Worm (Caenorhabditis elegans) whole organism, L3 larva: Measurements from ENCODE around the gene R53.5.
A peak's percentile ranks its signal among the peaks of the same experiment; 100 is the strongest.

Source experiments
- R02D3.7 ChIP-seq: fragments of 150-350 bp; optimal IDR thresholded peaks from 2 replicates; lab custom pipeline; 2014; ENCODE audit warnings: missing biosample characterization, missing genetic modification characterization
- ZK546.5 ChIP-seq: sonication (generic microtip); optimal IDR thresholded peaks from 2 replicates; lab custom pipeline; 2017; ENCODE audit warnings: missing biosample characterization, missing genetic modification characterization
- ama-1 ChIP-seq: fragments of 150-350 bp; optimal IDR thresholded peaks from 2 replicates; lab custom pipeline; 2018
- ceh-28 ChIP-seq: fragments of 150-350 bp; optimal IDR thresholded peaks from 2 replicates; lab custom pipeline; 2014; ENCODE audit warnings: missing biosample characterization, missing genetic modification reagents, missing genetic modification characterization
- ceh-82 ChIP-seq: fragments of 150-350 bp; optimal IDR thresholded peaks from 2 replicates; lab custom pipeline; 2014; ENCODE audit warnings: missing biosample characterization, missing genetic modification characterization
- ceh-9 ChIP-seq: sonication (generic microtip); optimal IDR thresholded peaks from 2 replicates; lab custom pipeline; 2018; ENCODE audit warnings: missing biosample characterization, missing genetic modification characterization
- elt-1 ChIP-seq: fragments of 150-350 bp; optimal IDR thresholded peaks from 2 replicates; lab custom pipeline; 2014; ENCODE audit warnings: missing biosample characterization, missing genetic modification characterization
- elt-2 ChIP-seq: sonication (generic microtip); optimal IDR thresholded peaks from 2 replicates; lab custom pipeline; 2016; ENCODE audit warnings: missing genetic modification reagents, mild to moderate bottlenecking, missing genetic modification characterization, missing compliant biosample characterization
- elt-3 ChIP-seq, 3 experiments: fragments of 150-350 bp in 1 of 3; sonication (generic microtip) in 2 of 3; optimal IDR thresholded peaks; 2 replicates in 2 of 3; 4 replicates in 1 of 3; lab custom pipeline; 2014 to 2017; ENCODE audit warnings: missing biosample characterization in 3 of 3, missing genetic modification characterization in 3 of 3
- eor-1 ChIP-seq, 2 experiments: fragments of 150-350 bp; optimal IDR thresholded peaks; 2 replicates each; lab custom pipeline; 2014 to 2018; ENCODE audit warnings: missing biosample characterization in 2 of 2, missing genetic modification characterization in 2 of 2
- fkh-10 ChIP-seq: sonication (generic microtip); optimal IDR thresholded peaks from 2 replicates; lab custom pipeline; 2017; ENCODE audit warnings: missing biosample characterization, missing genetic modification reagents, missing genetic modification characterization
- fos-1 ChIP-seq: fragments of 150-350 bp; optimal IDR thresholded peaks from 2 replicates; lab custom pipeline; 2014; ENCODE audit warnings: missing biosample characterization, missing genetic modification characterization
- hmg-11 ChIP-seq: sonication (generic microtip); optimal IDR thresholded peaks from 2 replicates; lab custom pipeline; 2016; ENCODE audit warnings: missing genetic modification characterization, missing compliant biosample characterization
- jun-1 ChIP-seq: fragments of 150-350 bp; optimal IDR thresholded peaks from 2 replicates; lab custom pipeline; 2014; ENCODE audit warnings: missing biosample characterization, missing genetic modification reagents, missing genetic modification characterization
- lin-15B ChIP-seq: fragments of 150-350 bp; optimal IDR thresholded peaks from 2 replicates; lab custom pipeline; 2014; ENCODE audit warnings: missing biosample characterization, missing genetic modification characterization
- lsy-12 ChIP-seq: sonication (generic microtip); optimal IDR thresholded peaks from 2 replicates; lab custom pipeline; 2016; ENCODE audit warnings: mild to moderate bottlenecking, missing genetic modification characterization, missing compliant biosample characterization
- mml-1 ChIP-seq: fragments of 150-350 bp; sonication (generic microtip); optimal IDR thresholded peaks from 3 replicates; lab custom pipeline; 2014; ENCODE audit warnings: missing biosample characterization, missing genetic modification characterization
- nhr-11 ChIP-seq: fragments of 150-350 bp; optimal IDR thresholded peaks from 2 replicates; lab custom pipeline; 2014; ENCODE audit warnings: missing biosample characterization, missing genetic modification characterization
- nhr-23 ChIP-seq: fragments of 150-350 bp; optimal IDR thresholded peaks from 2 replicates; lab custom pipeline; 2014; ENCODE audit warnings: missing biosample characterization, missing genetic modification reagents, missing genetic modification characterization
- nhr-25 ChIP-seq: sonication (generic microtip); optimal IDR thresholded peaks from 2 replicates; lab custom pipeline; 2017; ENCODE audit warnings: missing biosample characterization, missing genetic modification characterization
- nhr-28 ChIP-seq: fragments of 150-350 bp; optimal IDR thresholded peaks from 2 replicates; lab custom pipeline; 2014; ENCODE audit warnings: missing biosample characterization, missing genetic modification characterization
- nhr-67 ChIP-seq: fragments of 150-350 bp; optimal IDR thresholded peaks from 2 replicates; lab custom pipeline; 2014; ENCODE audit warnings: missing biosample characterization, missing genetic modification characterization
- pha-4 ChIP-seq: fragments of 150-350 bp; optimal IDR thresholded peaks from 2 replicates; lab custom pipeline; 2014; ENCODE audit warnings: missing biosample characterization, missing genetic modification reagents, missing genetic modification characterization
- skn-1 ChIP-seq: fragments of 150-350 bp; optimal IDR thresholded peaks from 2 replicates; lab custom pipeline; 2014; ENCODE audit warnings: missing biosample characterization, missing genetic modification characterization
- snpc-4 ChIP-seq: fragments of 150-350 bp; optimal IDR thresholded peaks from 2 replicates; lab custom pipeline; 2014; ENCODE audit warnings: missing biosample characterization, missing genetic modification characterization
- tbx-2 ChIP-seq: sonication (generic microtip); optimal IDR thresholded peaks from 2 replicates; lab custom pipeline; 2016; ENCODE audit warnings: mild to moderate bottlenecking, missing genetic modification characterization, missing compliant biosample characterization
- unc-39 ChIP-seq: sonication (generic microtip); optimal IDR thresholded peaks from 4 replicates; lab custom pipeline; 2017; ENCODE audit warnings: missing biosample characterization, missing genetic modification characterization
- zag-1 ChIP-seq: fragments of 150-350 bp; optimal IDR thresholded peaks from 2 replicates; lab custom pipeline; 2014; ENCODE audit warnings: missing biosample characterization, missing genetic modification characterization
- ztf-4 ChIP-seq: fragments of 150-350 bp; optimal IDR thresholded peaks from 2 replicates; lab custom pipeline; 2014; ENCODE audit warnings: missing biosample characterization, missing genetic modification characterization

The R53.5 gene

DNA sequence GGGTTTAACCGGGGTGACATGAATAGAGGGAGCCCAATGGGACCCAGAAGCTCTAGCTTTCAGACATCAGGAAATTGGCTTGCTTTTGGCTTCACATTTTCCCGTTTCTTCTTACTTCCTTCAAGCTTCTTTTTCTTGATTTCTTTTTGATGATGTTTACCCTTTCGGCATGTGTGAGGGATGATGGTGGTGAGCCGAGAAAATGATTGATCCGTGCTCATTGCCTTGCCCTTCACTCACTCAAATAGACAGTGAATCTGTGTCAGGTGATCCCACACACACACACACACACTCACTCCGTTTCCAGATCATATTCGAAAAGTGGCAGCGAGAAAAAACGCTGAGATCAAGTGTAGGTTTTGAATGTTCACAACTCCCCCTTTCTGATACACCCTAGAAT is 24.4 kb upstream of the R53.5 start:
- TF ChIP-seq mml-1 (tag; lab: Kevin White, UChicago) (no peak), R02D3.7 (tag; lab: Kevin White, UChicago) (no peak), lsy-12 (tag; lab: Kevin White, UChicago) (no peak), nhr-67 (tag; lab: Kevin White, UChicago) (no peak), hmg-11 (tag; lab: Kevin White, UChicago) (no peak), unc-39 (no peak)

DNA sequence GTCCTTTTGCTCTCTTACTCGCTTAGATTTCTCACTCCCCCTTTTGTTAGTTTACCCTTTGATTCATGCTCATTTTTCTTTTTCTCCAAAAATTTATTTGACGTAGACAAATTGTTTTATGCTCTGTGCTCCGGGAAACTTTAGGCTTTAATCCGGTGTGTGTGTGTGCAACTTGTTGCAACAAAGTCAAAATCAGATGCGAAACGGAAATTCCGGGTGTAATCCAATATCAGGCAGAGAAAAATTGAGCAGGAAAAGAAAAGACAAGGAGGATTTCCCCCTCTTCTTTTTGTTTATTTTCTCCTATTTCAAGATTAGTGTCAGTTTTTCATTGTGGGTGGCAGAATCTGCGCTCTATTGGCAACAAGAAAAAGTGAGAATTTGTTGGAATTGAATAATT is 22.2 kb upstream of the R53.5 start:
- TF ChIP-seq ceh-28 (no peak), fkh-10 (GFP tag; lab: Kevin White, UChicago) (peak; percentile 12)
- TF ChIP-seq, all 47 proteins: peak for 1

DNA sequence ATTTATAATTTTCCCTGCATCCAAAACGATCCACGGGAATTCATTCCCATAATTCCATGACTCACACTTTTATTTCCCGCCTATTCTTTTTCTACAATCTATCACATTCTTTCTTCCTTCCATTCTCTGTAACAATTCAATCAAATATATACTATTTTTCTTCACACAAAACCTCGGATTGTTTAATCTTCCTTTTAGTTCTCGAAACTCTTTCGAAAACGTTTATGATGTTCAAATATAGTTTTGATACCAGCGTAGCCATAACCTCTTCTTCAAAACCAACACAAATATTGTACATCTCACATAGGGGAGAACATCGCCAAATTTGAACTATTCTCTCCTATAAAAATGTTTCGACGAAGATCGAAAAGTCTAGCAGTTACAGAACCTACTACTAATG is 20.5 kb upstream of the R53.5 start, which contains the start of gene lec-3:
TSS of gene lec-3 (plus strand) at position 301 of the 400 bp plus-strand sequence.
- TF ChIP-seq nhr-25 (no peak), nhr-67 (tag; lab: Kevin White, UChicago) (no peak), nhr-23 (no peak), lin-15B (tag; lab: Kevin White, UChicago) (no peak)
- TF ChIP-seq, all 47 proteins: peak for 0

DNA sequence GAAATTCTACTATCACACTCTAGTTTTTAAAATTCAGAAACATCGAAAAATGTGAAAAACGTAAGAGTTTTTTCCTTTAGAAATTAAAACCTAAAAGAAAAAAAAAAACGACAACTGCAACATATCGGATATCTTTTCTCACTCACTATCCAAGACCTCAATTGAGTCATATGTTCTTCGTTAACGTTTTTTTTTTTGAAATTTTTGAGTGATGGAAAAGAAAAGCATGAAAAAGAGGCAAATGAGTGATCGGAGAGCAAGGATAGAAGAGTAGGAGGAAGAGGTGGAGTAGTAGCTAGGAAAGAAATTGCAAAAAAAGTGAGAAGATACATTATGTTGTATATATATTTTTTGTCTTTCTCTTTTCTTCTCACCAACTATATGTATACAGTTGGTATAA is 19.2 kb upstream of the R53.5 start:
- TF ChIP-seq fos-1 (tag; lab: Kevin White, UChicago), result no peak
- no peak for TF ChIP-seq unc-39
- TF ChIP-seq elt-2 (tag; lab: Kevin White, UChicago), result no peak
- TF ChIP-seq lin-15B (tag; lab: Kevin White, UChicago), result no peak
- no peak for TF ChIP-seq elt-1 (tag; lab: Kevin White, UChicago)
- TF ChIP-seq eor-1 (tag; optimal IDR thresholded peaks at IDR 0.05; lab: Kevin White, UChicago), result no peak
- TF ChIP-seq R02D3.7 (tag; lab: Kevin White, UChicago), result no peak
- no peak for TF ChIP-seq ama-1 (lab: Kevin White, UChicago)
- no peak for TF ChIP-seq hmg-11 (tag; lab: Kevin White, UChicago)
- TF ChIP-seq elt-3 (tag; optimal IDR thresholded peaks at IDR 0.05; lab: Kevin White, UChicago), result no peak
- no peak for TF ChIP-seq snpc-4 (tag; lab: Kevin White, UChicago)
- TF ChIP-seq ZK546.5 (tag; lab: Kevin White, UChicago), result no peak
- no peak for TF ChIP-seq ztf-4 (tag; lab: Kevin White, UChicago)
- TF ChIP-seq lsy-12 (tag; lab: Kevin White, UChicago), result no peak
- TF ChIP-seq zag-1, result no peak
- no peak for TF ChIP-seq ceh-28
- no peak for TF ChIP-seq skn-1 (tag; lab: Kevin White, UChicago)
- no peak for TF ChIP-seq pha-4 (tag; lab: Kevin White, UChicago)

DNA sequence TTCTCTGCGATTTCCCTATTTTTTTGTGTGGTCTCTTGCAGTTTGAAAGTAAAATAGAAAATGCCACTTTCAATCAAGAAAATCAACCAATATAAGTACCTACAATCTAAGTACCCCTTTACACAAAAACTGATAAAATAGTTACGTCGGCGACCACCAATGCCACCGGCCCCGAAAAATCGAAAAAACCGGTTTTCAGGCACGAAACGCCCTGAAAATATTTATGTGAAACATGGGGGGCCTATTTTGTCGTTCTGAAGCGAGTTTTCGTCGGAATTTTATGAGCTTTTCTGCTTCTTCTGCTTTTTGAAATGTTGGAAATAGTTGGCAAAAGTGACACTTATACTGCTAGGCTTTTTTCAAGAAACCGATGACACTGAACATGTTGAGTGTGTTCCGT is 18.3 kb upstream of the R53.5 start:
- TF ChIP-seq pha-4 (tag; lab: Kevin White, UChicago) (no peak), fos-1 (tag; lab: Kevin White, UChicago) (no peak), jun-1 (no peak), elt-1 (tag; lab: Kevin White, UChicago) (no peak), tbx-2 (no peak), elt-3 (tag; optimal IDR thresholded peaks at IDR 0.05; lab: Kevin White, UChicago) (no peak), ZK546.5 (tag; lab: Kevin White, UChicago) (no peak)

DNA sequence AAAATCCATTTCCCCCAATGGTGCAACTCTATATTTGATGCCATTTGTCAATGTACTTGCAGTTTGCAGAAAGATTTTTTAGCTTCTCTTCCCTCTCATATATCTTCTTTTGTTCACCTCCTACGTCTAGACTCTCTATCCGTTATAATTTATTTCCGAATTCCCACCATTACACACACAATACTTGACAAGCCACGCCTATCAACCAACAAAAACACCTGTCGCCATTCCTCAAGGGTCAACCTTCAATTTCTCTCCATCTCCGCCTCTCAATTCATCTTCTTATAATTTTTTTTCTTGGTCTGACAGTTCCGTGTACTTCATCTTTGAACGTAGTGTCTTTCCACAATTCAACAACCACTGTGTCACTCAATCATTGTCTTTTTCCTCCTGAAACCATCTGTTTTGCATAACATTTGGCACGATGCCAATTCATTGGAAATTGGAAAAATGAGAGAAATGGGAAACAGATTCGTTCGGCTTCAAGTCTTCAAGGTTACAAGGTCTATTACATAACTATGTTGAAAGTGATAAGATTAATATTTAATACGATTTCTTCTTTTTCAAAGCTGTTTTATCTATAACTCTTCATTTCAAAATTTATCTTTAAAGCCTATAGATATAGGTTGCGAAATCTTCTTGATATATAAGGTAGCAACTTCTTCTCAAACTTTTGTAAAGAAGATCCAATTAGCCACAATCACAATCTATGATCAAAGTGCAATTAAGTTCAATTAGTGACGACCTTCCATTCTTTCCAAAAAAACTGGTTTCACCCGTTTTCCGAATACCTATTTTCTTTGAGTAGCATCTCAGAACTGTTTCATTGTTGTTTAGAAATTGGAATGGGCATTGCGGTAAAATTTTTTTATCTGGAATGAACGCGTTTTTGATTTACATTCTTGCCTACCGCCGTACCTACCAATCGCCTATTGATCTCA is 16.6 kb upstream of the R53.5 start:
- TF ChIP-seq ceh-9 (tag; lab: Kevin White, UChicago) (no peak), nhr-28 (tag; lab: Kevin White, UChicago) (no peak), ceh-82 (tag; lab: Kevin White, UChicago) (no peak), elt-3 (tag; optimal IDR thresholded peaks at IDR 0.05; lab: Kevin White, UChicago) (no peak), nhr-11 (tag; lab: Kevin White, UChicago) (peak; percentile 25), nhr-25 (peak; percentile 8), tbx-2 (no peak), snpc-4 (tag; lab: Kevin White, UChicago) (no peak), ZK546.5 (tag; lab: Kevin White, UChicago) (no peak), mml-1 (tag; lab: Kevin White, UChicago) (no peak)
